Worm (Caenorhabditis elegans) whole organism, young adult: Measurements from ENCODE around the gene F17C11.6.

ENCODE experiments used
- B0336.3 ChIP-seq: fragments of 200-800 bp; sonication (Bioruptor generic); IDR thresholded peaks from 2 replicates; pipeline ENCODE4 v1.3.6; 2022; ENCODE audit warnings: missing genetic modification characterization, missing compliant biosample characterization
- D2030.7 ChIP-seq: fragments of 200-800 bp; sonication (Bioruptor generic); IDR thresholded peaks from 2 replicates; pipeline ENCODE4 v1.3.6; 2022; ENCODE audit warnings: missing genetic modification reagents, missing genetic modification characterization, missing compliant biosample characterization
- F23B12.7 ChIP-seq: sonication (generic microtip); optimal IDR thresholded peaks from 2 replicates; lab custom pipeline; 2017; ENCODE audit warnings: missing genetic modification characterization, mild to moderate bottlenecking, missing compliant biosample characterization, antibody characterized with exemption, moderate library complexity; ENCODE audit not compliant: insufficient read depth
- F37B4.10 ChIP-seq: fragments of 200-800 bp; sonication (Bioruptor generic); IDR thresholded peaks from 2 replicates; pipeline ENCODE4 v1.3.6; 2022; ENCODE audit warnings: missing genetic modification characterization, missing compliant biosample characterization
- K12H6.12 ChIP-seq: fragments of 200-800 bp; sonication (Bioruptor generic); optimal IDR thresholded peaks from 2 replicates; lab custom pipeline; 2018; ENCODE audit warnings: mild to moderate bottlenecking, missing genetic modification characterization, missing compliant biosample characterization
- ZK185.1 ChIP-seq: sonication (generic microtip); optimal IDR thresholded peaks from 2 replicates; lab custom pipeline; 2016; ENCODE audit warnings: mild to moderate bottlenecking, missing genetic modification characterization, missing compliant biosample characterization; ENCODE audit not compliant: poor library complexity, severe bottlenecking
- ama-1 ChIP-seq, 3 experiments: fragments of 150-350 bp in 1 of 3; sonication (generic microtip) in 2 of 3; optimal IDR thresholded peaks; 2 replicates each; lab custom pipeline; 2014 to 2018; ENCODE audit warnings: missing biosample characterization in 2 of 3, missing genetic modification characterization in 2 of 3, missing genetic modification reagents in 2 of 3
- atf-7 ChIP-seq: sonication (generic microtip); optimal IDR thresholded peaks from 2 replicates; lab custom pipeline; 2017; ENCODE audit warnings: mild to moderate bottlenecking, missing genetic modification characterization, missing compliant biosample characterization
- attf-5 ChIP-seq: fragments of 200-800 bp; sonication (Bioruptor generic); optimal IDR thresholded peaks from 2 replicates; lab custom pipeline; 2018; ENCODE audit warnings: mild to moderate bottlenecking, missing genetic modification characterization, missing compliant biosample characterization
- cebp-1 ChIP-seq, 2 experiments: fragments of 200-800 bp in 1 of 2; sonication (Bioruptor generic) in 1 of 2; sonication (generic microtip) in 1 of 2; IDR thresholded peaks in 1 of 2; optimal IDR thresholded peaks in 1 of 2; 2 replicates each; pipeline versions ENCODE4 v1.3.6 to Lab custom; 2017 to 2022; ENCODE audit warnings: missing compliant biosample characterization in 2 of 2, missing genetic modification characterization in 2 of 2, mild to moderate bottlenecking in 1 of 2, missing genetic modification reagents in 1 of 2, moderate library complexity in 1 of 2
- ceh-27 ChIP-seq: fragments of 200-800 bp; sonication (Bioruptor generic); optimal IDR thresholded peaks from 2 replicates; lab custom pipeline; 2018; ENCODE audit warnings: mild to moderate bottlenecking, missing genetic modification characterization, moderate library complexity, missing compliant biosample characterization
- chd-7 ChIP-seq: sonication (generic microtip); optimal IDR thresholded peaks from 2 replicates; lab custom pipeline; 2016; ENCODE audit warnings: mild to moderate bottlenecking, missing genetic modification characterization, moderate library complexity, missing compliant biosample characterization
- dox-1 ChIP-seq: fragments of 200-800 bp; sonication (Bioruptor generic); IDR thresholded peaks from 2 replicates; pipeline ENCODE4 v1.3.6; 2022; ENCODE audit warnings: missing genetic modification reagents, missing genetic modification characterization, missing compliant biosample characterization
- dpff-1 ChIP-seq: sonication (generic microtip); optimal IDR thresholded peaks from 2 replicates; lab custom pipeline; 2017; ENCODE audit warnings: mild to moderate bottlenecking, missing genetic modification characterization, missing compliant biosample characterization
- egl-44 ChIP-seq: fragments of 200-800 bp; sonication (Bioruptor generic); IDR thresholded peaks from 2 replicates; pipeline ENCODE4 v1.3.6; 2022; ENCODE audit warnings: missing genetic modification reagents, missing genetic modification characterization, missing compliant biosample characterization
- ekl-4 ChIP-seq: fragments of 200-800 bp; sonication (Bioruptor generic); IDR thresholded peaks from 2 replicates; pipeline ENCODE4 v1.3.6; 2022; ENCODE audit warnings: missing genetic modification reagents, missing genetic modification characterization, missing compliant biosample characterization
- ets-4 ChIP-seq: fragments of 200-800 bp; sonication (Bioruptor generic); optimal IDR thresholded peaks from 2 replicates; lab custom pipeline; 2018; ENCODE audit warnings: mild to moderate bottlenecking, missing genetic modification characterization, missing compliant biosample characterization
- gei-17 ChIP-seq: fragments of 200-800 bp; sonication (Bioruptor generic); optimal IDR thresholded peaks from 2 replicates; lab custom pipeline; 2018; ENCODE audit warnings: mild to moderate bottlenecking, missing genetic modification characterization, missing compliant biosample characterization
- him-1 ChIP-seq: sonication (generic microtip); optimal IDR thresholded peaks from 2 replicates; lab custom pipeline; 2016; ENCODE audit warnings: missing genotype, missing genetic modification reagents, missing genetic modification characterization, missing compliant biosample characterization
- hmg-1.2 ChIP-seq: fragments of 200-800 bp; sonication (Bioruptor generic); IDR thresholded peaks from 2 replicates; pipeline ENCODE4 v1.3.6; 2022; ENCODE audit warnings: missing genetic modification reagents, missing genetic modification characterization, missing compliant biosample characterization
- let-526 ChIP-seq: fragments of 200-800 bp; sonication (Bioruptor generic); IDR thresholded peaks from 2 replicates; pipeline ENCODE4 v1.3.6; 2022; ENCODE audit warnings: missing genetic modification reagents, missing genetic modification characterization, missing compliant biosample characterization
- let-607 ChIP-seq, 2 experiments: fragments of 200-800 bp in 1 of 2; sonication (Bioruptor generic) in 1 of 2; sonication (generic microtip) in 1 of 2; optimal IDR thresholded peaks; 2 replicates each; lab custom pipeline; 2016 to 2018; ENCODE audit warnings: mild to moderate bottlenecking in 2 of 2, missing compliant biosample characterization in 2 of 2, missing genetic modification characterization in 2 of 2, moderate library complexity in 2 of 2, missing genotype in 1 of 2
- lin-40 ChIP-seq: sonication (generic microtip); optimal IDR thresholded peaks from 2 replicates; lab custom pipeline; 2016; ENCODE audit warnings: missing genetic modification characterization, mild to moderate bottlenecking, missing compliant biosample characterization, missing genotype, missing genetic modification reagents
- lin-54 ChIP-seq: fragments of 200-800 bp; sonication (Bioruptor generic); optimal IDR thresholded peaks from 2 replicates; lab custom pipeline; 2018; ENCODE audit warnings: mild to moderate bottlenecking, missing genetic modification characterization, missing compliant biosample characterization
- lsl-1 ChIP-seq: fragments of 200-800 bp; sonication (Bioruptor generic); optimal IDR thresholded peaks from 2 replicates; lab custom pipeline; 2018; ENCODE audit warnings: mild to moderate bottlenecking, missing genetic modification characterization, moderate library complexity, missing compliant biosample characterization
- madf-10 ChIP-seq: sonication (generic microtip); optimal IDR thresholded peaks from 2 replicates; lab custom pipeline; 2016; ENCODE audit warnings: mild to moderate bottlenecking, missing genetic modification characterization, missing compliant biosample characterization
- mcd-1 ChIP-seq: fragments of 200-800 bp; sonication (Bioruptor generic); IDR thresholded peaks from 2 replicates; pipeline ENCODE4 v1.3.6; 2022; ENCODE audit warnings: missing genetic modification reagents, missing genetic modification characterization, missing compliant biosample characterization
- nfyb-1 ChIP-seq: fragments of 200-800 bp; sonication (Bioruptor generic); IDR thresholded peaks from 2 replicates; pipeline ENCODE4 v1.3.6; 2022; ENCODE audit warnings: missing genetic modification reagents, missing genetic modification characterization, missing compliant biosample characterization
- nhr-179 ChIP-seq: sonication (generic microtip); optimal IDR thresholded peaks from 2 replicates; lab custom pipeline; 2016; ENCODE audit warnings: mild to moderate bottlenecking, missing genetic modification characterization, missing compliant biosample characterization
- nhr-80 ChIP-seq: sonication (generic microtip); optimal IDR thresholded peaks from 2 replicates; lab custom pipeline; 2016; ENCODE audit warnings: missing genetic modification characterization, missing compliant biosample characterization
- nhr-90 ChIP-seq: sonication (generic microtip); optimal IDR thresholded peaks from 2 replicates; lab custom pipeline; 2016; ENCODE audit warnings: missing genotype, mild to moderate bottlenecking, missing genetic modification characterization, missing compliant biosample characterization
- pbrm-1 ChIP-seq: fragments of 200-800 bp; sonication (Bioruptor generic); IDR thresholded peaks from 2 replicates; pipeline ENCODE4 v1.3.6; 2022; ENCODE audit warnings: missing genetic modification reagents, missing genetic modification characterization, missing compliant biosample characterization
- sea-2 ChIP-seq: fragments of 200-800 bp; sonication (Bioruptor generic); IDR thresholded peaks from 2 replicates; pipeline ENCODE4 v1.3.6; 2022; ENCODE audit warnings: missing genetic modification characterization, missing compliant biosample characterization
- snpc-3.4 ChIP-seq: sonication (generic microtip); optimal IDR thresholded peaks from 2 replicates; lab custom pipeline; 2017; ENCODE audit warnings: missing genetic modification characterization, mild to moderate bottlenecking, missing compliant biosample characterization, antibody characterized with exemption, moderate library complexity, missing genotype, missing genetic modification reagents
- snpc-4 ChIP-seq, 5 experiments: fragments of 150-350 bp in 1 of 5; sonication (generic microtip) in 4 of 5; optimal IDR thresholded peaks; 2 replicates each; lab custom pipeline; 2014 to 2018; ENCODE audit warnings: missing genetic modification characterization in 5 of 5, missing biosample characterization in 3 of 5, antibody characterized with exemption in 2 of 5, mild to moderate bottlenecking in 2 of 5, missing compliant biosample characterization in 2 of 5, missing genotype in 2 of 5, moderate library complexity in 2 of 5, missing genetic modification reagents in 1 of 5
- tbp1 ChIP-seq: fragments of 200-800 bp; sonication (Bioruptor generic); optimal IDR thresholded peaks from 2 replicates; lab custom pipeline; 2018; ENCODE audit warnings: mild to moderate bottlenecking, missing genetic modification characterization, missing compliant biosample characterization
- tlf-1 ChIP-seq: fragments of 200-800 bp; sonication (Bioruptor generic); optimal IDR thresholded peaks from 2 replicates; lab custom pipeline; 2018; ENCODE audit warnings: mild to moderate bottlenecking, missing genetic modification characterization, missing compliant biosample characterization
- unc-62 ChIP-seq: fragments of 150-350 bp; optimal IDR thresholded peaks from 2 replicates; lab custom pipeline; 2014; ENCODE audit warnings: missing biosample characterization, missing genetic modification reagents, missing genetic modification characterization
- ztf-22 ChIP-seq: fragments of 200-800 bp; sonication (Bioruptor generic); optimal IDR thresholded peaks from 2 replicates; lab custom pipeline; 2018; ENCODE audit warnings: mild to moderate bottlenecking, missing genetic modification characterization, moderate library complexity, missing compliant biosample characterization
- ztf-3 ChIP-seq: fragments of 200-800 bp; sonication (Bioruptor generic); optimal IDR thresholded peaks from 2 replicates; lab custom pipeline; 2018; ENCODE audit warnings: mild to moderate bottlenecking, missing genetic modification characterization, missing compliant biosample characterization
- ztf-6 ChIP-seq: fragments of 200-800 bp; sonication (Bioruptor generic); IDR thresholded peaks from 2 replicates; pipeline ENCODE4 v1.3.6; 2022; ENCODE audit warnings: missing genetic modification reagents, missing genetic modification characterization, missing compliant biosample characterization

F17C11.6 gene

DNA sequence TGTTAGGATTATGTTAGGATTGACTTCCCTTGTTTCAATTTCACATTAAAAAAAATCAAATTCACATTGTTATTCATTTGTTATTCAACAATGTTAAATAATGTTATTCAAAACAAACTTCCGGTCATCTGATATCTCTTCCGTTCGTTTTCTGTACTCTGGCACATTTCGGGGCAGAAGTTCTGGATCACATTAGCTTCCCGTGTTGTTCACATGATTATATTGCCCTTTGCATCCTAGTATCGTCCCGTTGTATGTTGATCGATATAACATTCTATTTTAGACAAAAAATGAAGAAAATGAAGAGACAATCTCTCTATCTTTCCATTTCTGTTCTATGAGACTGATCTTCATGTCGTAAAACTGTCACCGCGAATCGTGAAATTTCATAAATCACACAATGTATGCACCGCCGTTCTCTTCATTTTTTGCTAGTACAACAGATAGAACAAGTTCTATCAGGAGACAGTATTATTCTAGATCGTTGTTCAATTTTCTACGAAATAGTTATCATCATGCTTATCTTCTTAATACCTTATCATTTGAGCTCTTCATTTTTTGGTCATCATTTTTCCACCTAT, 14.8 kb upstream of the F17C11.6 start (continued):
- no peak for TF ChIP-seq madf-10 (tag; lab: Kevin White, UChicago)

DNA sequence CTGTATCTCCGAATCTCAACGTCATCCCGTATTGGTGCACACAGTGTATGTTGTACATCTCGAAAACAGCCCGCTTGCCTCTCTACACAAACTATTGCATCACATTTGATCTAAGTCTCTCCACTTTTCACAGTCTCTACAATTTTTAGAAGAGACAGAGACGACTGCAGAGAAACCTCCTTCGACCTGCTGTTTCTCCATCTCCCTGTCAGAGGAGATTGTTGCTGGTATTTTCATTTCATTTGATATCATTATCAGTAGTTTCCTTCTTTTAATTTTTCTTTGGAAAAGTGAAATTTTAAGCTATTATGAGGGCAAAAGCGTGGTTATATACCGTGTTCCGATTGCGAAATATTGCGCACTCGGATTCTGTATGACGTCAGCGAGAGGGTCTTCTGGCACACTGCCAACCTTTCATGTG, 14.3 kb upstream of the F17C11.6 start:
- peak; percentile 95 for TF ChIP-seq cebp-1 (GFP tag; IDR thresholded peaks at IDR 0.05; lab: Robert Waterston, UW)
- TF ChIP-seq cebp-1 (tag; optimal IDR thresholded peaks at IDR 0.05; lab: Kevin White, UChicago) = peak; percentile 99
- peak; percentile 4 for TF ChIP-seq tbp1 (GFP tag; lab: Kevin White, UChicago)
- TF ChIP-seq F37B4.10 = no peak
- TF ChIP-seq atf-7 = peak; percentile 94
- TF ChIP-seq attf-5 (GFP tag; lab: Kevin White, UChicago) = peak; percentile 73
- peak; percentile 57 for TF ChIP-seq nhr-90
- peak; percentile 42 for TF ChIP-seq tlf-1 (GFP tag; lab: Kevin White, UChicago)
- TF ChIP-seq ztf-22 (GFP tag; lab: Kevin White, UChicago) = peak; percentile 80
- TF ChIP-seq ama-1 (optimal IDR thresholded peaks at IDR 0.05; lab: Kevin White, UChicago) = peak; percentile 41
- no peak for TF ChIP-seq ama-1 (GFP tag; optimal IDR thresholded peaks at IDR 0.05; lab: Kevin White, UChicago)
- TF ChIP-seq D2030.7 (GFP tag; lab: Robert Waterston, UW) = no peak
- TF ChIP-seq ZK185.1 (tag; lab: Kevin White, UChicago) = peak; percentile 52
- TF ChIP-seq snpc-4 (GFP tag; optimal IDR thresholded peaks at IDR 0.05; lab: Kevin White, UChicago) = no peak
- TF ChIP-seq snpc-4 (tag; optimal IDR thresholded peaks at IDR 0.05; lab: Kevin White, UChicago) = peak in 2 of 4 experiments; percentile 31 to 51
- TF ChIP-seq hmg-1.2 = peak; percentile 79
- peak; percentile 19 for TF ChIP-seq F23B12.7
- TF ChIP-seq dpff-1 = no peak
- peak in 1 of 2 experiments; percentile 53 for TF ChIP-seq let-607 (tag; optimal IDR thresholded peaks at IDR 0.05; lab: Kevin White, UChicago)
- peak; percentile 62 for TF ChIP-seq madf-10 (tag; lab: Kevin White, UChicago)
- TF ChIP-seq egl-44 (GFP tag; lab: Robert Waterston, UW) = peak; percentile 71
- peak; percentile 29 for TF ChIP-seq gei-17 (GFP tag; lab: Kevin White, UChicago)
- TF ChIP-seq lsl-1 = no peak
- TF ChIP-seq lin-40 = peak; percentile 55
- TF ChIP-seq ztf-3 (GFP tag; lab: Kevin White, UChicago) = no peak
- TF ChIP-seq nhr-179 = no peak
- TF ChIP-seq mcd-1 (GFP tag; lab: Robert Waterston, UW) = peak; percentile 8; the same call in 1 of the 2 replicates
- peak; percentile 42 for TF ChIP-seq K12H6.12 (tag; lab: Kevin White, UChicago)
- TF ChIP-seq lin-54 (GFP tag; lab: Kevin White, UChicago) = no peak
- TF ChIP-seq unc-62 (GFP tag; lab: Kevin White, UChicago) = peak; percentile 9
- TF ChIP-seq ztf-6 = no peak
- peak; percentile 52 for TF ChIP-seq ceh-27 (GFP tag; lab: Kevin White, UChicago)
- 0 out of 2 replicates have a peak, but pooled peaks have one; percentile 5 for TF ChIP-seq let-526 (GFP tag; lab: Robert Waterston, UW)
- TF ChIP-seq chd-7 (tag; lab: Kevin White, UChicago) = peak; percentile 72
- TF ChIP-seq snpc-3.4 (tag; lab: Kevin White, UChicago) = no peak
- TF ChIP-seq nhr-80 (tag; lab: Kevin White, UChicago) = peak; percentile 96
- peak; percentile 68; the same call in 1 of the 2 replicates for TF ChIP-seq nfyb-1 (GFP tag; lab: Robert Waterston, UW)
- no peak for TF ChIP-seq ets-4 (GFP tag; lab: Kevin White, UChicago)
- peak; percentile 62 for TF ChIP-seq dox-1 (GFP tag; lab: Robert Waterston, UW)
- peak; percentile 87 for TF ChIP-seq B0336.3 (GFP tag; lab: Robert Waterston, UW)
- no peak for TF ChIP-seq sea-2 (GFP tag; lab: Robert Waterston, UW)
- TF ChIP-seq ekl-4 (GFP tag; lab: Robert Waterston, UW) = no peak
- no peak for TF ChIP-seq him-1 (tag; lab: Kevin White, UChicago)
- TF ChIP-seq pbrm-1 (GFP tag; lab: Robert Waterston, UW) = peak; percentile 31; the same call in 1 of the 2 replicates
